Worm (Caenorhabditis elegans) whole organism, early embryonic: ENCODE measurements around the gene str-160.
A peak's percentile ranks its signal among the peaks of the same experiment; 100 is the strongest.
"Not testable (repeated sequence)": the region's sequence is repeated elsewhere in the genome, so short reads cannot be mapped to it uniquely, and the experiment has no call there.

Experiments
- B0310.2 ChIP-seq: sonication (generic microtip); optimal IDR thresholded peaks from 2 replicates; lab custom pipeline; 2016; ENCODE audit warnings: mild to moderate bottlenecking, missing genetic modification characterization, missing compliant biosample characterization
- F13C5.2 ChIP-seq: sonication (generic microtip); optimal IDR thresholded peaks from 2 replicates; lab custom pipeline; 2017; ENCODE audit warnings: mild to moderate bottlenecking, missing genetic modification characterization, inconsistent platforms, missing compliant biosample characterization
- aly-1 ChIP-seq: sonication (generic microtip); optimal IDR thresholded peaks from 2 replicates; lab custom pipeline; 2016; ENCODE audit warnings: missing genetic modification characterization, missing compliant biosample characterization
- ama-1 ChIP-seq: fragments of 150-350 bp; optimal IDR thresholded peaks from 2 replicates; lab custom pipeline; 2014
- ceh-13 ChIP-seq: fragments of 200-800 bp; sonication (Bioruptor generic); optimal IDR thresholded peaks from 2 replicates; lab custom pipeline; 2018; ENCODE audit warnings: mild to moderate bottlenecking, missing genetic modification characterization, missing compliant biosample characterization
- ceh-36 ChIP-seq: sonication (generic microtip); optimal IDR thresholded peaks from 2 replicates; lab custom pipeline; 2016; ENCODE audit warnings: missing genetic modification characterization, inconsistent platforms, missing compliant biosample characterization
- ets-7 ChIP-seq: sonication (generic microtip); optimal IDR thresholded peaks from 2 replicates; lab custom pipeline; 2016; ENCODE audit warnings: missing genotype, missing genetic modification characterization, missing compliant biosample characterization
- flt-1 ChIP-seq: fragments of 200-800 bp; sonication (Bioruptor generic); IDR thresholded peaks from 2 replicates; pipeline ENCODE4 v1.3.6; 2022; ENCODE audit warnings: missing genetic modification characterization, missing compliant biosample characterization
- hmbx-1 ChIP-seq: sonication (generic microtip); optimal IDR thresholded peaks from 2 replicates; lab custom pipeline; 2016; ENCODE audit warnings: mild to moderate bottlenecking, missing genetic modification characterization, missing compliant biosample characterization
- hmg-4 ChIP-seq: fragments of 200-800 bp; sonication (Bioruptor generic); optimal IDR thresholded peaks from 2 replicates; lab custom pipeline; 2018; ENCODE audit warnings: mild to moderate bottlenecking, missing genetic modification characterization, missing compliant biosample characterization
- hnd-1 ChIP-seq: sonication (generic microtip); optimal IDR thresholded peaks from 2 replicates; lab custom pipeline; 2016; ENCODE audit warnings: missing genetic modification characterization, missing compliant biosample characterization
- pes-1 ChIP-seq: fragments of 200-800 bp; sonication (Bioruptor generic); IDR thresholded peaks from 2 replicates; pipeline ENCODE4 v1.3.6; 2022; ENCODE audit warnings: missing genetic modification reagents, missing genetic modification characterization, missing compliant biosample characterization
- scrt-1 ChIP-seq: fragments of 200-800 bp; sonication (Bioruptor generic); IDR thresholded peaks from 2 replicates; pipeline ENCODE4 v1.3.6; 2022; ENCODE audit warnings: missing genetic modification characterization, missing compliant biosample characterization
- sea-1 ChIP-seq: fragments of 200-800 bp; sonication (Bioruptor generic); conservative IDR thresholded peaks from 2 replicates; pipeline ENCODE4 v1.3.6; 2022; ENCODE audit warnings: missing genetic modification characterization, missing compliant biosample characterization
- tbx-11 ChIP-seq: fragments of 200-800 bp; sonication (Bioruptor generic); IDR thresholded peaks from 2 replicates; pipeline ENCODE4 v1.3.6; 2022; ENCODE audit warnings: missing genetic modification characterization, missing compliant biosample characterization
- tbx-37 ChIP-seq: fragments of 200-800 bp; sonication (Bioruptor generic); conservative IDR thresholded peaks from 2 replicates; pipeline ENCODE4 v1.3.6; 2022; ENCODE audit warnings: missing genetic modification reagents, missing genetic modification characterization, missing compliant biosample characterization
- tra-4 ChIP-seq: sonication (generic microtip); optimal IDR thresholded peaks from 2 replicates; lab custom pipeline; 2017; ENCODE audit warnings: missing genetic modification characterization, missing compliant biosample characterization

Gene str-160

ce11 chrV:1734569-1734968, at the start of gene str-160:
Gene str-160 (plus strand): TSS chrV:1734869.
- TF ChIP-seq flt-1 (no peak), scrt-1 (no peak), aly-1 (no peak), ets-7 (tag; lab: Kevin White, UChicago) (no peak), tbx-37 (GFP tag; lab: Robert Waterston, UW) (no peak), ceh-36 (tag; lab: Kevin White, UChicago) (no peak), tra-4 (tag; lab: Kevin White, UChicago) (no peak), tbx-11 (GFP tag; lab: Robert Waterston, UW) (no peak), hnd-1 (tag; lab: Kevin White, UChicago) (no peak), hmbx-1 (tag; lab: Kevin White, UChicago) (no peak), pes-1 (GFP tag; lab: Robert Waterston, UW) (no peak), B0310.2 (tag; lab: Kevin White, UChicago) (no peak), sea-1 (GFP tag; lab: Robert Waterston, UW) (no peak), F13C5.2 (tag; lab: Kevin White, UChicago) (no peak), hmg-4 (GFP tag; lab: Kevin White, UChicago) (no peak)

DNA sequence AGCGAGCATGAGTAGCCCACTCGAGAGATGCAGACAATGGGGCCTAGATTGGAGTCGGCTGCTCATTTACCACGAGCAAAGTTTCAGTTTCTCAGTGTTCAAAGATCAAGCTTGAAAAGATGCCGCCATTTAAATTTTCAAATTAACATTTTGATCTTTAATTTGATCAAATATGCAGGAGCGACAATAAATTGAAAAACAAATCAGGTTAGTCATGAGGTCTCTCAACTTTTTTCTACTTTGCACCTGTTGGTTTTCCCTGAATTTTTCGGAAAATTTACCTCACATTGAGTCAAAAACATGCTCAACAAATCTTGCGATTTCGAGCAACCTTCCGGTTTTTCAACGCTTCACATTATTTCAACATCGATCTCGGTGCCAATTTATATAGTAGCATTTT, 49.3 kb upstream of the str-160 start, which contains the start of gene srh-5:
Gene srh-5, plus strand, starts transcription at position 301 of the 400 bp plus-strand sequence.
- TF ChIP-seq ceh-36 (tag; lab: Kevin White, UChicago) (no peak), aly-1 (no peak), tbx-11 (GFP tag; lab: Robert Waterston, UW) (no peak), hmbx-1 (tag; lab: Kevin White, UChicago) (no peak), B0310.2 (tag; lab: Kevin White, UChicago) (no peak), pes-1 (GFP tag; lab: Robert Waterston, UW) (no peak), scrt-1 (no peak), hmg-4 (GFP tag; lab: Kevin White, UChicago) (no peak), ama-1 (lab: Kevin White, UChicago) (no peak), flt-1 (no peak), tra-4 (tag; lab: Kevin White, UChicago) (no peak), hnd-1 (tag; lab: Kevin White, UChicago) (no peak), tbx-37 (GFP tag; lab: Robert Waterston, UW) (no peak), ceh-13 (GFP tag; lab: Kevin White, UChicago) (no peak), ets-7 (tag; lab: Kevin White, UChicago) (no peak), F13C5.2 (tag; lab: Kevin White, UChicago) (no peak), sea-1 (GFP tag; lab: Robert Waterston, UW) (no peak)

ce11 chrV:1692494-1692893, 42.2 kb upstream of the str-160 start, which contains the start of gene Y46H3C.5:
Gene Y46H3C.5 (minus strand): TSS chrV:1692495.
- TF ChIP-seq ceh-13 (GFP tag; lab: Kevin White, UChicago); F13C5.2 (tag; lab: Kevin White, UChicago); B0310.2 (tag; lab: Kevin White, UChicago): not testable (repeated sequence)

DNA sequence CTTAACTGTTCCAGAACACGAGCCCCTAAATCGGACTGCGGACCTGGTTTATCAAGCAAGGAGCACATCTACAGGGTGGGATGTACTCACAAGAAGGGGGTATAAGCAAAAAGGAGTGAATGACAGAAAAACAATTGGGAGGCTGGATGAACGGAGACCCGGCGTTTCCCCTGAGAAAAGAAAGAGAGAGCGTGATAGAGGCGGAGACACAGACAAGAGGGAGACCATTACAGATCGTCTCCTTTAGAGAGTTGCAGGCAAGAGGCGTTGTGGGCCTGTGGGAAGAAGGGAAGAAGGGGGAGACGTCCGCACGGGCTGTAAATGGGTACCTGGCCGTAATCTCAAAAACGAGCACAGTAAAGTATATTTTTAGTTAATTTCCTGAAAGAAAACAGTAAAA, 40.8 kb upstream of the str-160 start, which contains the start of gene Y46H3C.7:
Gene Y46H3C.7, minus strand, starts transcription at position 147 of the 400 bp plus-strand sequence.
- TF ChIP-seq tbx-11 (GFP tag; lab: Robert Waterston, UW); ama-1 (lab: Kevin White, UChicago); tra-4 (tag; lab: Kevin White, UChicago): not testable (repeated sequence)

DNA sequence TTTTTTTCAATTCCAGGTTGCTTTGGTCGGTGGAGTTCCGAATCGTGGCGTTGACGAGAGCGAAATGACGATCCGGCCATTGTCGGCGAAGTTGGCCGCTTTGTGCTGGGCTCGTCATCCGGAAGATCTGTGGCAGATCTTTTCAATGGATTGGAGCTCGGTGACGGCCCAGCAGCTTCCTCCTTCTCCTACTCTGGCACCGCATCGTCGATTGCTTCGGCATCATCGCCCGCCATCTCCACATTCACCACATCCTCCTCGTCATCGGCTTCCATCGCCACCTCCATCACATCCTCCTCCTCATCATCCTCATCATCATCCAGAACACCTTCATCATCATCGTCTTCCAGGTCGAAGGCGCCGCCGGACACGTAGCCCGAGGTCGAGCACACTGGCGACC, 36.3 kb upstream of the str-160 start:
- 0 out of 2 replicates have a peak, but pooled peaks have one; percentile 24 for TF ChIP-seq scrt-1
- TF ChIP-seq ceh-36 (tag; lab: Kevin White, UChicago): no peak

ce11 chrV:1699228-1699795, 35.4 kb upstream of the str-160 start:
- TF ChIP-seq ceh-36 (tag; lab: Kevin White, UChicago) (no peak), ama-1 (lab: Kevin White, UChicago) (no peak), tbx-37 (GFP tag; lab: Robert Waterston, UW) (no peak), aly-1 (no peak), ets-7 (tag; lab: Kevin White, UChicago) (no peak), hmbx-1 (tag; lab: Kevin White, UChicago) (no peak), flt-1 (no peak), B0310.2 (tag; lab: Kevin White, UChicago) (no peak), F13C5.2 (tag; lab: Kevin White, UChicago) (no peak), scrt-1 (no peak), sea-1 (GFP tag; lab: Robert Waterston, UW) (no peak), tra-4 (tag; lab: Kevin White, UChicago) (no peak), hmg-4 (GFP tag; lab: Kevin White, UChicago) (no peak), ceh-13 (GFP tag; lab: Kevin White, UChicago) (no peak), tbx-11 (GFP tag; lab: Robert Waterston, UW) (no peak)

DNA sequence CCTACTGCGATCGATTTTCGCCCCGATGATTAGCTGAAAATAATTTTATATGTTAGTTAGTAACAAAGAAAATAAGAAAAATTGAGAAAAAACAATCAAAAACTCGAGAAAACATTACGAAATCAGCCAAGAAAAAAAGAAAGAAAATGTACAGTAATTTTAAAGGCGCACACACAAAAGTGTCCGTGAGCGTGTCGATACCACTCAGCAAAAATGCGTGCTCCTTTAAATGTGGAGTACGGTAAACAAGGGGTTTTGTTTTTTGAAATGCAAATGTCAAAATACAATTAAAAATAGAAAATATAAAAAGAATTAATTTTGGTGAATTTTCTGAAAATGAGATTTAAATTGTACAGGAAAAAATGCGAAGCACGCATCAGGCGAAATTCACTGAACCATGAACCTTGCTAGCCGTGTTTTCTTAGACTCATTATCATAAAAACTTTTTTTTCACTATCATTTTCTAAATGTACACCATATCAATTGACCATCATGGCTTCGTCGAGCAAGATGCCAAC, 33.0 kb upstream of the str-160 start, which contains the start of gene srw-90:
Gene srw-90, plus strand, starts transcription at position 468 of the 518 bp plus-strand sequence.
- TF ChIP-seq ets-7 (tag; lab: Kevin White, UChicago) (no peak), tbx-11 (GFP tag; lab: Robert Waterston, UW) (no peak), tbx-37 (GFP tag; lab: Robert Waterston, UW) (no peak), sea-1 (GFP tag; lab: Robert Waterston, UW) (no peak), tra-4 (tag; lab: Kevin White, UChicago) (no peak), B0310.2 (tag; lab: Kevin White, UChicago) (no peak)
